Fruit fly (Drosophila melanogaster) whole organism, larva: Measurements from ENCODE around the gene yellow-e2.
A peak's percentile ranks its signal among the peaks of the same experiment; 100 is the strongest.

Source experiments
- noc ChIP-seq: fragments of 200-800 bp; sonication (Bioruptor generic); optimal IDR thresholded peaks from 3 replicates; lab custom pipeline; 2019; ENCODE audit warnings: missing biosample characterization, mild to moderate bottlenecking, missing genetic modification characterization, moderate library complexity

The yellow-e2 gene

DNA sequence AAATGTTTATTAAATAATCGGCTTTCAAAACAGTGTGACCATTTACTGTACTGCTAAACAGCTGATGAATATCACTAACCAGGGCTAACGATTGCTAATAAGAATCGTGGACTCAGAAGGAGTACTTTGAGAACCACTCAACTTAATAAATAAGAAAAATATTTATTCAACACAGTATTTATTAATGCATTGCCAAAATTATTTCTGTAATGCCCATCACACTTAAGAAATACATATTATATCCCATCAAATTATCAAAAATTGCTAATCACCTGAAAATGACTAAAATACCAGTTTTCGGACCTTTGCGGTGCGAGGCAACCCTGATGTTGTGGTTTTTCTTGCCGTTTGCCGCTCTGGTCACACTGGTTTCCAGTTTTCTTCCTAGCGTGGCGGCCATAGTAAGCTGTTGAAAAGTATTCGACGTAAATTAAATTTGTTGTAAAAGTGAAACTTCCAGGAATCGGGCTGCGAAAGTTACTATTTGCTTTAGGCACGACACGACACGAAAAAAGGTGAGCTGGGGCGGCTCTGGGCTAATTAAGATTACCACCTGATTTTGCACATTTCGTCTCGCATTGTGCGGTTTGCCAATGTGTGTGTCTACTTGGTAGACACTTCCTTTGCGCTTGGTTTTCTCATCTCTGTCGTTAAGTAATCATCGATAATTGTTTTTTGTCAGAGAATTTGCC is 24.9 kb downstream of the yellow-e2 start, which contains the start of the genes mRpS21 and Droj2:
Gene mRpS21 (minus strand): TSS at position 66 of the 692 bp plus-strand sequence.
Gene Droj2 (plus strand): TSS at position 363 of the 692 bp plus-strand sequence.
- TF ChIP-seq noc (tag; lab: Kevin White, UChicago): peak; percentile 32

- no peak for TF ChIP-seq noc (tag; lab: Kevin White, UChicago)
Measured at dm6 chr3R:13379675-13380074, 27.1 kb downstream of the yellow-e2 start, which contains the start of the genes CG9813 and CG8870. TSS of gene CG9813 (minus strand) at chr3R:13379775. TSS of gene CG8870 (plus strand) at chr3R:13379842.

DNA sequence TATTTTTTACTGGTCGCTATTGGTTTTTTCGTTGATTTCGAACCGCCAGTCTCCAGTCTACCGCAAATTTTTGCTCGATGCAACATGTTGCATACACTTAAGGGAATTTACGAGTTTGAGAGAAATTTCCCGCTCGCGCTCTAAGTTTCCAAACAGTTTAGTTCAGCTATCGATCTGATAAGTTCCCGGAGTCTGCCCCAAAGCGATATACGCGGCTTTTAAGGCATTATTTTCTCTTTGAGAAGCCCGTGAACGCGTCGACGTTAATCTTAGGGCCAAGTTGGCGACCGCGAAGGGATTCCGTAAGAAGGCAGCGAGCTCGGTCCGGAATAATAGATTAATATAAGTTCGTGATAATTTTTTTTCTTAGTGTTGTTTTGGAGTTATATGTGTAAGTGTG is 31.9 kb downstream of the yellow-e2 start:
- no peak for TF ChIP-seq noc (tag; lab: Kevin White, UChicago)

DNA sequence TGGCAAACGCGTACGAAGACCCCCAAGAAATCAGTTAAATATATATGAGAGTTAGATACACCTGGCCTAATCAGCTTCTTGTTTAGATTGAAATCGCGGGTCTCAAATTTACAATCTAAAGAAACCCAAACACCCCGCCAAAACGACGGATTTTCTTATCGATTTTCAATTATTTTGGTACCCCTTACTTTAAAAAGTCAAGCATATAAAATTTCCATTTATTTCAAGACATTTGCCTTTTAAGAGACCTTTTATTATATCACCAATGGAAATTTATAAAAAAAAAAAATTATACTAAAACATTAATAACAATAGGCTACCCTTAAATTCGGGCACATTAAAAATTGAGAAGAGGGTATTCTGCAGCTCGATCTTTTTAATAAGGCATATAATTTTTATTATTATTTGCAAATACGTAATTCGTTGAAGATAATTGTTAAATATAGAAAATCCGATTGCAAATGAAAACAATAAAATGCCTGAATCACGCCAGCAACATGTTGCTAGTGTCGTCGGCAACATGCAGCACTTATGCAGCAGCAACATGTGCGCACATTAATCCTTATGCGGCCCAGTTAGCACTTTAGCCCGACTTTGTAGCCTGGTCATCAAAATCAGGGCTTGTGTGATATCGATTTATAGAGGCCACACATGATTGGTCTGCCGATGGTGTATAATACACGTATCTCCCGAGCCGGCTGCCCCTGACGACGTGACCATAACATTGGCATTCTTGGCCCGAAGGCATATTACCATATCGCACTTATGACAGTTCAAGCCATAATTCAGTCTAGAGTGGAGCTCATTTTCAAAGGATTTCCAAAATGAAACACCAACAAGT is 34.7 kb downstream of the yellow-e2 start, which contains the start of the genes Lip3 and CG34309:
Gene Lip3 (minus strand): TSS at position 65 of the 841 bp plus-strand sequence.
Gene CG34309 (plus strand): TSS at position 791 of the 841 bp plus-strand sequence.
- peak; percentile 88 for TF ChIP-seq noc (tag; lab: Kevin White, UChicago)

- no peak for TF ChIP-seq noc (tag; lab: Kevin White, UChicago)
Measured at dm6 chr3R:13369348-13369747, 37.5 kb downstream of the yellow-e2 start, which contains the start of gene CheA87a. TSS of gene CheA87a (plus strand) at chr3R:13369648.

DNA sequence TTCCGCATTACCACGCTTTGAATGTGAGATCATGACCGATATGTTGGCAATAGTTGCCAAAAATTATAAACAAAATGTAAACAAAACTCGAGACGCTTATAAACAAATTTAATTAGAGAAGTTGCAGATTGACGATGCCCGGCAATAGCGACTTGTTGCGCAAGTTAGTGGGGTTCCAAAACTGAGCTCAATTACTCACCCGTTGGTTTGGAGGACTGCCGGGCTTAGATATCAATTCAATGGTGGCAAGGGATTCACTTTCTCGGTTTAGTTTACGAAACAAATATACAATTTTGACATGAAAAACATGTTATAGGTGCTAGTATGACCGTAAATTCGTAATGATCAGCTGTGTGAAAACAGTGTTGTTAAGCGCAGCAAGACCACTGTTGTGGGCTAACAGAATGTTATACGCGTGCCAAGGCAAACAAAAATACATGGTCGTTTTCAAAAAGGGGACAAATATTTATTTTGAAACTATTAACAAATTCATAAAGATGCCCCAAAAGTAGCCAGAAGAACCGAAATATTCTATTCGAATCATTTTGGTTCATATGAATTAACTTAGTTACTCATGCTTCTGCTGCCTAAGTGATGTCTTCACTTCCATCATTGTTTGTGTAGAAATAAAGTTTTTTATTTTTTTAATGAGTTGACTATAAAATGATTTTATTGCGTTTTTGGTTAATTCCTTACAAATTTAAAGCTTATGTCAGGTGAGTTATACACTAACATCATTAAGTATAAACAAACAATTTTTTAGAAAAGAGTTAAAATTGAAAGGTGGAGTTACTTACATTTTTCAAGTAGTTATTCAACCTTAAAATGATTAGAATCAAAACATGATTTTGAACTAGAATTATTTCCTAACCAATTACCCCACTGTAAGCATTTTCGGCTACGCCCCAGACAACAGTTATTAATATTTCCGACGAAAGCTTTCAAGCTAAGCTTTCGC is 40.0 kb downstream of the yellow-e2 start, which contains the start of gene Elp6:
Gene Elp6 (minus strand): TSS at position 350 of the 958 bp plus-strand sequence.
- TF ChIP-seq noc (tag; lab: Kevin White, UChicago): peak; percentile 46

dm6 chr3R:13365665-13366414 is 41.0 kb downstream of the yellow-e2 start:
- TF ChIP-seq noc (tag; lab: Kevin White, UChicago): no peak

DNA sequence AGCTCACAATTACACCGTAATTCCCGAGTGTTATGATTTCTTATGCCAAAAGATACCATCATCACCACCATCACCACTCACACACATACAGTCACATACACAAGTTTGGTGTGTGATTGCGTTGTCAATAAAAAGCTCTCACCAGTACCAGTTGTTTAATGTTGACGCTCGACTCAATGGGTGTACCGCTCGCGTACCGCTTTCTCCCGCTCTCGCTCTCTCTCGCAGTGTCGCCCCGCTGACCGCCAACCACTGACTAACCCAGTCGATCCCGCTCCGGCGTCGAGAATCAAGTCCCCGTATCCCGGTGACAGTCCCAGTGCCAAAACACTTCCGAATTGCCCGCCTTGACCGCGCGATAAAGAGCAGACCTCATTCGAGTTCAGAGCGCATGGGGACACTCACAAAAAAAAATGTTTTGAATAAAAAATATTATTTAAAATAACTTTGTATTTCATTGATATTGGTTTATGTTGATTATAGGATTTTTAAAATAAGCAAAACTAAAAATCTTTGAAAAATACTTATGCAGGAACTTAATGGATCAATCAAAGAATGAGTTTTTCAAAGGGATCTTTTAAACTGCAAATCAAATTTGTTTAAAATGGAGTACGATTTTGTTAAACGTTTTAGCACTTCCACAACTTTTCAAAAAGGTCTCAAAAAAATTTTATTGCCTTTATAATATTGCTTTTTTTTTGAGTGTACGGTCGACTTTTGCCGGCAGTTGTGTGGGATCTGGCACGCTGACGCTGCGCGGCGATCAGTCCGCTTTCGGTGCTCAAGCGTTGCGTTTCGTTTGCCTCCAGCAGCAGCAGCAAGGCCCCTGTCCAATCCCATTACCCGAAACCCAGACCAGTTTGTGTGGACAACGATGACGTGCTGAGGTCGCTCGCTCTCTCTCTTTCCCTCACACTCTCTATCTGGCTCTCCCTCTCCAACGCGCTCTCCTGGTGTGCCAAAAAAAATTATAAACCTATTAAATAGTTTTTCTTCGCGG is 42.3 kb downstream of the yellow-e2 start, which contains the start of gene Dic1:
Gene Dic1 (plus strand): TSS at position 764 of the 1,000 bp plus-strand sequence.
- TF ChIP-seq noc (tag; lab: Kevin White, UChicago): peak; percentile 99

DNA sequence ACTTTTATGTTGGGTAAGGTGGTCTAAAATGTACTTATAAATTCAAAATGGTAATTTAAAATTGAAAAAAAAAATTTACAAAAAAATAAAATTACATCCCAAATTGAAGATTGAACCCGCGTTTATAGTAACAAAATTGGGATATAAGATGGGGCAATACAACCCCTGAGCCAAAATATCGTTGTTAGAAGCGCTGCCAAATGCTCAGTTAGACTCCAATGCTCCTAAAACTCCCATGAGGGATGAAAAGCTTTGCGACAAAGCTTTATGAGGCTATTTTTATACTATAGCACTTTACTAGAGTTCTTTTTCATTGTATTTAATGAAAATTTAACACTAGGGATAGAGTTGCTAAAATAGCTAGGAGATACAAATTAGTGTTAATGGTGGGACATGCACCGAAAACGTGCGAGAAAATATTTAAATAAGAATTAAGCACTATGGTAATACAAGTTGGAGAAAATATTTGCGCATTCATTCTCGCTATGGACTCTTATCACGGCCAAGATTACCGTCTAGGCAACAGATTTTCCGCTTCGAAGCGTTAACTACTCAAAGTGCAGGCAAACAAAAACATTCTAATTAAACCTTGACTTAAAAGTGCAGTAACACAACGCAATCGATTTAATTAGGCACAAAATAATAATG is 43.3 kb downstream of the yellow-e2 start:
- TF ChIP-seq noc (tag; lab: Kevin White, UChicago): peak; percentile 24

DNA sequence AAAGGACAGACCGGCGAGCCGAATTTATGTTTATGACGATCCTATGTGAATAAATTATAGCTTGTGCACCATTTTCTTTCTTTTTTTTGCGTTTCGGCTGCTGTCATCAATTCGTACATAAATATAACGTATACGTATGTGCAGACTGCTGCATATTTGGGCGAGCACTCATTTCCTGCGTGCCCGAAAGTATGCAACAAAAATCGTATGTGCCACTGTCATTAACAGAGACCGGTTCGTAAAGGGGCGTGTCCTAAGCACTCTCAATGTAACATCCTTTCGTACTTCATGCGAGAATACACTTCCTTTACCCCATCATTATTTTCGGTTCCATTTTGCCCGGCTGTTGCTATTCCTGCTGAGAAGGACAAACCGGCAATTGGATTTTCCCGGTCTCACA is 46.7 kb downstream of the yellow-e2 start:
- TF ChIP-seq noc (tag; lab: Kevin White, UChicago): no peak

DNA sequence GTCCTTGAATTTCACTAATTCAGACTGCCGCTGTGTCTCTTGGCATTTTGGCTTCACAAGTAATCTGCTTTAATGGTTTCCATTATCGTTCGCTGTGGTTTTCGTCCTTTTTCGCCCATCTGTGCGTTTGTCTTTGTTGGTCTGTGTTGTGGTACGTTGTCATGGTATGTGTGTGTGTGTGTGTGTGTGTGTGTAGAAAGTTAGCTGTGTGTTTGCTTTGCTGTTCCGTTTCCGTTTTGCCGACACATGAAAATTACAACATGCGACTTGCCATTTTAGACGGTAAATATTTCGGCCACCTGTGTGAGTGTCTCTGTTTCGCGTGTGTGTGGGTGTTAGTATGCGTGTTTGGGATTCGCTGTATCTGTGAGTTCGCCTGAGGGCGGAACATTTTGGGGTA is 49.8 kb downstream of the yellow-e2 start:
- no peak for TF ChIP-seq noc (tag; lab: Kevin White, UChicago)
